Fruit fly (Drosophila melanogaster) whole organism, adult: ENCODE results near the gene CG46306.

Experiments used
- CG11617 ChIP-seq: fragments of 200-800 bp; sonication (Bioruptor generic); optimal IDR thresholded peaks from 2 replicates; lab custom pipeline; 2017; ENCODE audit warnings: mild to moderate bottlenecking, missing biosample characterization, missing genetic modification reagents, missing genetic modification characterization
- CG12768 ChIP-seq: fragments of 200-800 bp; sonication (Bioruptor generic); optimal IDR thresholded peaks from 2 replicates; lab custom pipeline; 2017; ENCODE audit warnings: missing biosample characterization, missing genetic modification characterization, mild to moderate bottlenecking, moderate library complexity, missing genetic modification reagents
- CG14711 ChIP-seq: fragments of 200-800 bp; sonication (Bioruptor generic); optimal IDR thresholded peaks from 2 replicates; lab custom pipeline; 2018; ENCODE audit warnings: missing biosample characterization, mild to moderate bottlenecking, missing genetic modification characterization, moderate library complexity
- CG1620 ChIP-seq: fragments of 200-800 bp; sonication (Bioruptor generic); optimal IDR thresholded peaks from 2 replicates; lab custom pipeline; 2016; ENCODE audit warnings: missing biosample characterization, missing genetic modification characterization
- CG33017 ChIP-seq: fragments of 200-800 bp; sonication (Bioruptor generic); optimal IDR thresholded peaks from 2 replicates; lab custom pipeline; 2018; ENCODE audit warnings: missing biosample characterization, mild to moderate bottlenecking, missing genetic modification characterization, moderate library complexity
- CG5204 ChIP-seq: fragments of 200-800 bp; sonication (Bioruptor generic); optimal IDR thresholded peaks from 2 replicates; lab custom pipeline; 2016; ENCODE audit warnings: missing biosample characterization, missing genetic modification characterization
- CG7045 ChIP-seq: fragments of 200-800 bp; sonication (Bioruptor generic); optimal IDR thresholded peaks from 2 replicates; lab custom pipeline; 2017; ENCODE audit warnings: missing biosample characterization, mild to moderate bottlenecking, missing genetic modification characterization
- CG7101 ChIP-seq: fragments of 200-800 bp; sonication (Bioruptor generic); optimal IDR thresholded peaks from 2 replicates; lab custom pipeline; 2018; ENCODE audit warnings: missing biosample characterization, mild to moderate bottlenecking, missing genetic modification characterization, moderate library complexity
- Clk ChIP-seq: fragments of 200-800 bp; sonication (Bioruptor generic); optimal IDR thresholded peaks from 2 replicates; lab custom pipeline; 2017; ENCODE audit warnings: missing biosample characterization, missing genetic modification characterization
- Crg-1 ChIP-seq: fragments of 200-800 bp; sonication (Bioruptor generic); optimal IDR thresholded peaks from 2 replicates; lab custom pipeline; 2016; ENCODE audit warnings: missing biosample characterization, missing genetic modification characterization
- Hr96 ChIP-seq: fragments of 200-800 bp; sonication (Bioruptor generic); optimal IDR thresholded peaks from 2 replicates; lab custom pipeline; 2016; ENCODE audit warnings: missing biosample characterization, missing genetic modification characterization
- Mnt ChIP-seq: fragments of 200-800 bp; sonication (Bioruptor generic); optimal IDR thresholded peaks from 2 replicates; lab custom pipeline; 2016; ENCODE audit warnings: missing biosample characterization, mild to moderate bottlenecking, missing genetic modification characterization
- bab1 ChIP-seq: fragments of 200-800 bp; sonication (Bioruptor generic); optimal IDR thresholded peaks from 3 replicates; lab custom pipeline; 2019; ENCODE audit warnings: missing biosample characterization, mild to moderate bottlenecking, missing genetic modification characterization, moderate library complexity
- cic ChIP-seq: fragments of 200-800 bp; sonication (Bioruptor generic); optimal IDR thresholded peaks from 2 replicates; lab custom pipeline; 2017; ENCODE audit warnings: missing biosample characterization, mild to moderate bottlenecking, missing genetic modification characterization, moderate library complexity
- cnc ChIP-seq, 2 experiments: fragments of >200 bp; optimal IDR thresholded peaks; 2 replicates each; lab custom pipeline; 2017
- kay ChIP-seq: fragments of 200-800 bp; sonication (Bioruptor generic); peaks from one replicate; lab custom pipeline; 2016; ENCODE audit warnings: missing biosample characterization, missing genetic modification characterization, borderline replicate concordance
- ovo ChIP-seq: fragments of 200-800 bp; sonication (Bioruptor generic); optimal IDR thresholded peaks from 2 replicates; lab custom pipeline; 2016; ENCODE audit warnings: missing biosample characterization, missing genetic modification characterization
- pad ChIP-seq: fragments of 200-800 bp; sonication (Bioruptor generic); optimal IDR thresholded peaks from 3 replicates; lab custom pipeline; 2017; ENCODE audit warnings: missing biosample characterization, missing genetic modification characterization, mild to moderate bottlenecking, moderate library complexity, missing genetic modification reagents
- tj ChIP-seq: fragments of 200-800 bp; sonication (Bioruptor generic); optimal IDR thresholded peaks from 3 replicates; lab custom pipeline; 2017; ENCODE audit warnings: missing biosample characterization, mild to moderate bottlenecking, missing genetic modification characterization, moderate library complexity
- toe ChIP-seq: fragments of 200-800 bp; sonication (Bioruptor generic); optimal IDR thresholded peaks from 2 replicates; lab custom pipeline; 2016; ENCODE audit warnings: missing biosample characterization, missing genetic modification characterization

CG46306 gene

dm6 chrX:16805768-16806167 lies 29.6 kb downstream of the CG46306 start, which contains the start of gene ppk28:
TSS of gene ppk28 (plus strand) at chrX:16806068.
- TF ChIP-seq kay (GFP tag; lab: Kevin White, UChicago) (no peak), Crg-1 (GFP tag; lab: Kevin White, UChicago) (no peak), toe (GFP tag; lab: Kevin White, UChicago) (no peak), ovo (GFP tag; lab: Kevin White, UChicago) (no peak), cnc (optimal IDR thresholded peaks at IDR 0.05; lab: Kevin White, UChicago) (no peak), CG14711 (tag; lab: Kevin White, UChicago) (no peak), bab1 (GFP tag; lab: Kevin White, UChicago) (no peak), cic (GFP tag; lab: Kevin White, UChicago) (no peak), CG5204 (no peak), tj (GFP tag; lab: Kevin White, UChicago) (no peak), Hr96 (GFP tag; lab: Kevin White, UChicago) (no peak), Clk (no peak), pad (GFP tag; lab: Kevin White, UChicago) (no peak), Mnt (no peak)

dm6 chrX:16803299-16803698 lies 32.0 kb downstream of the CG46306 start, which contains the start of the genes Rai1 and CG13005:
TSS of gene Rai1 (minus strand) at chrX:16803344.
TSS of gene CG13005 (plus strand) at chrX:16803650.
- TF ChIP-seq toe (GFP tag; lab: Kevin White, UChicago) (no peak), CG1620 (GFP tag; lab: Kevin White, UChicago) (peak; percentile 35)

- TF ChIP-seq CG14711 (tag; lab: Kevin White, UChicago) (no peak), CG11617 (GFP tag; lab: Kevin White, UChicago) (no peak), cic (GFP tag; lab: Kevin White, UChicago) (no peak), cnc (optimal IDR thresholded peaks at IDR 0.05; lab: Kevin White, UChicago) (no peak), CG7045 (no peak), Crg-1 (GFP tag; lab: Kevin White, UChicago) (no peak), bab1 (GFP tag; lab: Kevin White, UChicago) (no peak), CG5204 (no peak), CG12768 (GFP tag; lab: Kevin White, UChicago) (no peak)
These were observed 34.7 kb downstream of the CG46306 start, which contains the start of the genes CG9132 and CG4789 for dm6 chrX:16800530-16801027. TSS of gene CG9132 (minus strand) at chrX:16800710. TSS of gene CG4789 (plus strand) at chrX:16800930.

- TF ChIP-seq toe (GFP tag; lab: Kevin White, UChicago) (no peak), Hr96 (GFP tag; lab: Kevin White, UChicago) (no peak), CG33017 (tag; lab: Kevin White, UChicago) (no peak), CG11617 (GFP tag; lab: Kevin White, UChicago) (no peak), CG5204 (no peak), CG7101 (tag; lab: Kevin White, UChicago) (peak; percentile 4), Mnt (peak; percentile 17), Crg-1 (GFP tag; lab: Kevin White, UChicago) (no peak), kay (GFP tag; lab: Kevin White, UChicago) (no peak), pad (GFP tag; lab: Kevin White, UChicago) (no peak), tj (GFP tag; lab: Kevin White, UChicago) (peak; percentile 1), CG1620 (GFP tag; lab: Kevin White, UChicago) (no peak), cic (GFP tag; lab: Kevin White, UChicago) (no peak), Clk (no peak), ovo (GFP tag; lab: Kevin White, UChicago) (no peak), CG7045 (no peak), cnc (optimal IDR thresholded peaks at IDR 0.05; lab: Kevin White, UChicago) (no peak), CG12768 (GFP tag; lab: Kevin White, UChicago) (no peak), CG14711 (tag; lab: Kevin White, UChicago) (no peak), bab1 (GFP tag; lab: Kevin White, UChicago) (peak; percentile 18)
These were observed 35.4 kb downstream of the CG46306 start for dm6 chrX:16799914-16800313.

dm6 chrX:16798166-16798565 lies 37.2 kb downstream of the CG46306 start:
- TF ChIP-seq Clk (no peak), CG7101 (tag; lab: Kevin White, UChicago) (no peak), toe (GFP tag; lab: Kevin White, UChicago) (no peak), bab1 (GFP tag; lab: Kevin White, UChicago) (no peak), CG12768 (GFP tag; lab: Kevin White, UChicago) (no peak), Crg-1 (GFP tag; lab: Kevin White, UChicago) (no peak), cnc (optimal IDR thresholded peaks at IDR 0.05; lab: Kevin White, UChicago) (no peak), CG14711 (tag; lab: Kevin White, UChicago) (no peak), kay (GFP tag; lab: Kevin White, UChicago) (no peak), cic (GFP tag; lab: Kevin White, UChicago) (no peak), Mnt (no peak), CG7045 (no peak), tj (GFP tag; lab: Kevin White, UChicago) (no peak), CG1620 (GFP tag; lab: Kevin White, UChicago) (no peak), ovo (GFP tag; lab: Kevin White, UChicago) (no peak), CG5204 (no peak), pad (GFP tag; lab: Kevin White, UChicago) (no peak), Hr96 (GFP tag; lab: Kevin White, UChicago) (no peak)

dm6 chrX:16793129-16793748 lies 42.1 kb downstream of the CG46306 start:
- TF ChIP-seq Mnt (peak; percentile 69), pad (GFP tag; lab: Kevin White, UChicago) (no peak), Crg-1 (GFP tag; lab: Kevin White, UChicago) (no peak)
